Worm (Caenorhabditis elegans) whole organism, L3 larva: ENCODE data around the gene F01D5.3.

Experiments
- aly-2 ChIP-seq: fragments of 150-350 bp; optimal IDR thresholded peaks from 2 replicates; lab custom pipeline; 2014; ENCODE audit warnings: missing biosample characterization, missing genetic modification characterization
- ama-1 ChIP-seq: fragments of 150-350 bp; optimal IDR thresholded peaks from 2 replicates; lab custom pipeline; 2018
- egl-5 ChIP-seq: fragments of 150-350 bp; optimal IDR thresholded peaks from 2 replicates; lab custom pipeline; 2017; ENCODE audit warnings: missing biosample characterization, missing genetic modification reagents, missing genetic modification characterization, inconsistent platforms
- fkh-10 ChIP-seq: sonication (generic microtip); optimal IDR thresholded peaks from 2 replicates; lab custom pipeline; 2017; ENCODE audit warnings: missing biosample characterization, missing genetic modification reagents, missing genetic modification characterization
- mdl-1 ChIP-seq: fragments of 150-350 bp; optimal IDR thresholded peaks from 2 replicates; lab custom pipeline; 2014; ENCODE audit warnings: missing biosample characterization, missing genetic modification characterization
- nhr-25 ChIP-seq: sonication (generic microtip); optimal IDR thresholded peaks from 2 replicates; lab custom pipeline; 2017; ENCODE audit warnings: missing biosample characterization, missing genetic modification characterization
- pha-4 ChIP-seq: fragments of 150-350 bp; optimal IDR thresholded peaks from 2 replicates; lab custom pipeline; 2014; ENCODE audit warnings: missing biosample characterization, missing genetic modification reagents, missing genetic modification characterization
- unc-39 ChIP-seq: sonication (generic microtip); optimal IDR thresholded peaks from 4 replicates; lab custom pipeline; 2017; ENCODE audit warnings: missing biosample characterization, missing genetic modification characterization

DNA sequence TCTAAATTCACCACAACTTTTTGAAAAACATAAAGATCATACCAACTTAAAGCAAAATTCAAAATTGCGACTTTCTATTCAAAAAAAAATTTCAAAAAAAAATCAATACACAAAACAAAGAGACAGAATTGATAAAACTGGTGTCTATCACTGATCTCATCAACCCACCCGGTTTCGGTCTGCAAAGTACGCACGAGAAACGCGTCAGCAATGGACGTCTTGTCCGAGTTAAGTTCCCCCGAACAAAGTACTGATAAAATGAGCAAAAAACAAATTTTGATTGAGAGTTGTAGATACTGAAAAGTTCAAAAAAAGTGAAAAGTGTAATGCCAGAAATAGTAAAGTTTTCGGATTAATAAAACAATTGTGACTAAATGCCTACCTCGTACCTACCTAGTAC is 41.6 kb downstream of the F01D5.3 start:
- TF ChIP-seq fkh-10 (GFP tag; lab: Kevin White, UChicago) (no peak), ama-1 (lab: Kevin White, UChicago) (no peak), aly-2 (tag; lab: Kevin White, UChicago) (no peak), mdl-1 (tag; lab: Kevin White, UChicago) (no peak), pha-4 (no peak), nhr-25 (no peak), egl-5 (tag; lab: Kevin White, UChicago) (no peak), unc-39 (tag; lab: Kevin White, UChicago) (no peak)
